Fruit fly (Drosophila melanogaster) whole organism, embryonic: ENCODE data around the gene Actn3.

Experiments used
- Atf6 ChIP-seq: fragments of 200-800 bp; sonication (Bioruptor generic); IDR thresholded peaks from 2 replicates; pipeline ENCODE4 v1.3.6; 2022; ENCODE audit warnings: missing biosample characterization, missing genetic modification characterization
- CG10267 ChIP-seq: fragments of 200-800 bp; sonication (Bioruptor generic); optimal IDR thresholded peaks from 2 replicates; lab custom pipeline; 2018; ENCODE audit warnings: missing biosample characterization, mild to moderate bottlenecking, missing genetic modification characterization, moderate library complexity
- CG12236 ChIP-seq: fragments of 200-800 bp; sonication (Bioruptor generic); optimal IDR thresholded peaks from 2 replicates; lab custom pipeline; 2016; ENCODE audit warnings: missing biosample characterization, missing genetic modification characterization
- CG12391 ChIP-seq: fragments of 200-800 bp; sonication (Bioruptor generic); optimal IDR thresholded peaks from 3 replicates; lab custom pipeline; 2018; ENCODE audit warnings: missing biosample characterization, mild to moderate bottlenecking, missing genetic modification characterization, moderate library complexity
- CG12744 ChIP-seq: fragments of 200-800 bp; sonication (Bioruptor generic); optimal IDR thresholded peaks from 2 replicates; lab custom pipeline; 2016; ENCODE audit warnings: missing biosample characterization, missing genetic modification characterization
- CG15514 ChIP-seq: fragments of 200-800 bp; sonication (Bioruptor generic); optimal IDR thresholded peaks from 3 replicates; lab custom pipeline; 2017; ENCODE audit warnings: missing biosample characterization, missing genetic modification characterization, mild to moderate bottlenecking, moderate library complexity, missing genetic modification reagents
- CG15601 ChIP-seq: fragments of 200-800 bp; sonication (Bioruptor generic); optimal IDR thresholded peaks from 3 replicates; lab custom pipeline; 2019; ENCODE audit warnings: missing biosample characterization, mild to moderate bottlenecking, missing genetic modification characterization, moderate library complexity
- CG16779 ChIP-seq: fragments of 200-800 bp; sonication (Bioruptor generic); IDR thresholded peaks from 2 replicates; pipeline ENCODE4 v1.3.6; 2022; ENCODE audit warnings: missing biosample characterization, missing genetic modification characterization
- CG16813 ChIP-seq: fragments of 200-800 bp; sonication (Bioruptor generic); IDR thresholded peaks from 3 replicates; pipeline ENCODE4 v1.3.6; 2022; ENCODE audit warnings: missing biosample characterization, missing genetic modification characterization; ENCODE audit not compliant: partially characterized antibody
- CG17186 ChIP-seq: fragments of 200-800 bp; sonication (Bioruptor generic); optimal IDR thresholded peaks from 3 replicates; lab custom pipeline; 2017; ENCODE audit warnings: missing biosample characterization, missing genetic modification reagents, missing genetic modification characterization
- CG18011 ChIP-seq: fragments of 200-800 bp; sonication (Bioruptor generic); optimal IDR thresholded peaks from 2 replicates; lab custom pipeline; 2017; ENCODE audit warnings: missing biosample characterization, missing genetic modification characterization, mild to moderate bottlenecking, moderate library complexity, missing genotype
- CG18262 ChIP-seq: fragments of 200-800 bp; optimal IDR thresholded peaks from 3 replicates; lab custom pipeline; 2019; ENCODE audit warnings: missing biosample characterization, mild to moderate bottlenecking, missing genetic modification characterization, moderate library complexity
- CG31388 ChIP-seq: fragments of 200-800 bp; sonication (Bioruptor generic); optimal IDR thresholded peaks from 2 replicates; lab custom pipeline; 2016; ENCODE audit warnings: missing biosample characterization, missing genetic modification characterization
- CG4854 ChIP-seq: fragments of 200-800 bp; sonication (Bioruptor generic); optimal IDR thresholded peaks from 2 replicates; lab custom pipeline; 2016; ENCODE audit warnings: missing biosample characterization, missing genetic modification characterization, inconsistent platforms
- CG6175 ChIP-seq: fragments of 200-800 bp; sonication (Bioruptor generic); IDR thresholded peaks from 3 replicates; pipeline ENCODE4 v1.3.6; 2022; ENCODE audit warnings: missing biosample characterization, missing genetic modification characterization
- CG6272 ChIP-seq: fragments of 200-800 bp; sonication (Bioruptor generic); IDR thresholded peaks from 2 replicates; pipeline ENCODE4 v1.3.6; 2022; ENCODE audit warnings: missing biosample characterization, missing genetic modification characterization
- CG8944 ChIP-seq: fragments of 200-800 bp; sonication (Bioruptor generic); optimal IDR thresholded peaks from 3 replicates; lab custom pipeline; 2016; ENCODE audit warnings: missing biosample characterization, missing genetic modification characterization
- CG9797 ChIP-seq: fragments of 200-800 bp; sonication (Bioruptor generic); optimal IDR thresholded peaks from 3 replicates; lab custom pipeline; 2018; ENCODE audit warnings: missing biosample characterization, mild to moderate bottlenecking, missing genetic modification characterization
- CoRest ChIP-seq: fragments of 200-800 bp; sonication (Bioruptor generic); optimal IDR thresholded peaks from 3 replicates; lab custom pipeline; 2018; ENCODE audit warnings: missing biosample characterization, mild to moderate bottlenecking, missing genetic modification characterization, moderate library complexity
- Deaf1 ChIP-seq: fragments of 200-800 bp; optimal IDR thresholded peaks from 3 replicates; lab custom pipeline; 2019; ENCODE audit warnings: missing biosample characterization, mild to moderate bottlenecking, missing genetic modification characterization, moderate library complexity
- Dek ChIP-seq: fragments of 200-800 bp; sonication (Bioruptor generic); optimal IDR thresholded peaks from 3 replicates; lab custom pipeline; 2019; ENCODE audit warnings: missing biosample characterization, mild to moderate bottlenecking, missing genetic modification characterization, moderate library complexity
- Dref ChIP-seq: fragments of 200-800 bp; sonication (Bioruptor generic); IDR thresholded peaks from 2 replicates; pipeline ENCODE4 v1.3.6; 2022; ENCODE audit warnings: missing biosample characterization, missing genetic modification characterization
- Elba2 ChIP-seq: fragments of 200-800 bp; sonication (Bioruptor generic); optimal IDR thresholded peaks from 3 replicates; lab custom pipeline; 2016; ENCODE audit warnings: missing biosample characterization, missing genetic modification characterization
- Fer2 ChIP-seq: fragments of 200-800 bp; sonication (Bioruptor generic); optimal IDR thresholded peaks from 2 replicates; lab custom pipeline; 2018; ENCODE audit warnings: missing biosample characterization, mild to moderate bottlenecking, missing genetic modification characterization, moderate library complexity
- MESR4 ChIP-seq: fragments of 200-800 bp; sonication (Bioruptor generic); optimal IDR thresholded peaks from 2 replicates; lab custom pipeline; 2018; ENCODE audit warnings: missing biosample characterization, mild to moderate bottlenecking, missing genetic modification characterization, moderate library complexity
- Med ChIP-seq: fragments of 200-800 bp; sonication (Bioruptor generic); peaks from one replicate; lab custom pipeline; 2016; ENCODE audit warnings: missing biosample characterization, missing genetic modification characterization, mild to moderate bottlenecking, inconsistent platforms, moderate library complexity
- Mrtf ChIP-seq: fragments of 200-800 bp; sonication (Bioruptor generic); IDR thresholded peaks from 3 replicates; pipeline ENCODE4 v1.3.6; 2022; ENCODE audit warnings: missing biosample characterization, missing genetic modification characterization
- NC2α ChIP-seq: fragments of 200-800 bp; sonication (Bioruptor generic); optimal IDR thresholded peaks from 2 replicates; lab custom pipeline; 2016; ENCODE audit warnings: missing biosample characterization, missing genetic modification characterization
- NC2β ChIP-seq: fragments of 200-800 bp; sonication (Bioruptor generic); optimal IDR thresholded peaks from 2 replicates; lab custom pipeline; 2016; ENCODE audit warnings: missing biosample characterization, missing genetic modification characterization
- Poxn ChIP-seq: fragments of 200-800 bp; sonication (Bioruptor generic); IDR thresholded peaks from 2 replicates; pipeline ENCODE4 v1.3.6; 2022; ENCODE audit warnings: missing biosample characterization, missing genetic modification characterization
- Rx ChIP-seq: fragments of 200-800 bp; sonication (Bioruptor generic); IDR thresholded peaks from 2 replicates; pipeline ENCODE4 v1.3.6; 2022; ENCODE audit warnings: missing biosample characterization, missing genetic modification characterization
- Sox102F ChIP-seq: fragments of 200-800 bp; sonication (Bioruptor generic); optimal IDR thresholded peaks from 2 replicates; lab custom pipeline; 2018; ENCODE audit warnings: missing biosample characterization, mild to moderate bottlenecking, missing genetic modification characterization, moderate library complexity
- Spps ChIP-seq: fragments of 200-800 bp; sonication (Bioruptor generic); optimal IDR thresholded peaks from 2 replicates; lab custom pipeline; 2018; ENCODE audit warnings: missing biosample characterization, mild to moderate bottlenecking, missing genetic modification characterization
- Ssrp ChIP-seq: fragments of 200-800 bp; sonication (Bioruptor generic); optimal IDR thresholded peaks from 2 replicates; lab custom pipeline; 2018; ENCODE audit warnings: missing biosample characterization, mild to moderate bottlenecking, missing genetic modification characterization, moderate library complexity
- YL-1 ChIP-seq: fragments of 200-800 bp; sonication (Bioruptor generic); optimal IDR thresholded peaks from 3 replicates; lab custom pipeline; 2017; ENCODE audit warnings: missing biosample characterization, mild to moderate bottlenecking, missing genetic modification characterization
- cad ChIP-seq: fragments of >200 bp; optimal IDR thresholded peaks from 2 replicates; lab custom pipeline; 2017; ENCODE audit warnings: missing biosample characterization, missing genetic modification characterization
- dmrt11E ChIP-seq: fragments of 200-800 bp; sonication (Bioruptor generic); optimal IDR thresholded peaks from 3 replicates; lab custom pipeline; 2018; ENCODE audit warnings: missing biosample characterization, mild to moderate bottlenecking, missing genetic modification characterization, moderate library complexity
- eve ChIP-seq, 2 experiments: fragments of >200 bp; optimal IDR thresholded peaks; 2 replicates each; lab custom pipeline; 2017; ENCODE audit warnings: missing biosample characterization in 2 of 2, missing genetic modification characterization in 2 of 2
- eyg ChIP-seq: fragments of 200-800 bp; sonication (Bioruptor generic); optimal IDR thresholded peaks from 3 replicates; lab custom pipeline; 2016; ENCODE audit warnings: missing biosample characterization, missing genetic modification characterization
- fu2 ChIP-seq: fragments of 200-800 bp; sonication (Bioruptor generic); optimal IDR thresholded peaks from 2 replicates; lab custom pipeline; 2016; ENCODE audit warnings: missing biosample characterization, missing genetic modification characterization
- gem ChIP-seq: fragments of 200-800 bp; sonication (Bioruptor generic); optimal IDR thresholded peaks from 2 replicates; lab custom pipeline; 2019; ENCODE audit warnings: missing biosample characterization, mild to moderate bottlenecking, missing genetic modification characterization, moderate library complexity
- knrl ChIP-seq: fragments of 200-800 bp; sonication (Bioruptor generic); IDR thresholded peaks from 3 replicates; pipeline ENCODE4 v1.3.6; 2022; ENCODE audit warnings: missing biosample characterization, missing genetic modification characterization; ENCODE audit not compliant: partially characterized antibody
- lilli ChIP-seq: fragments of 200-800 bp; sonication (Bioruptor generic); optimal IDR thresholded peaks from 3 replicates; lab custom pipeline; 2016; ENCODE audit warnings: missing biosample characterization, missing genetic modification characterization
- nerfin-2 ChIP-seq: fragments of 200-800 bp; sonication (Bioruptor generic); IDR thresholded peaks from 2 replicates; pipeline ENCODE4 v1.3.6; 2022; ENCODE audit warnings: missing biosample characterization, missing genetic modification characterization; ENCODE audit not compliant: partially characterized antibody
- peb ChIP-seq: fragments of 200-800 bp; sonication (Bioruptor generic); IDR thresholded peaks from 2 replicates; pipeline ENCODE4 v1.3.6; 2022; ENCODE audit warnings: missing biosample characterization, missing genetic modification characterization
- schlank ChIP-seq: fragments of 200-800 bp; sonication (Bioruptor generic); optimal IDR thresholded peaks from 2 replicates; lab custom pipeline; 2018; ENCODE audit warnings: missing biosample characterization, mild to moderate bottlenecking, missing genetic modification characterization
- sens-2 ChIP-seq: fragments of 200-800 bp; sonication (Bioruptor generic); IDR thresholded peaks from 2 replicates; pipeline ENCODE4 v1.3.6; 2022; ENCODE audit warnings: missing biosample characterization, missing genetic modification characterization
- slbo ChIP-seq: fragments of 200-800 bp; sonication (Bioruptor generic); IDR thresholded peaks from 2 replicates; pipeline ENCODE4 v1.3.6; 2022; ENCODE audit warnings: missing biosample characterization, missing genetic modification characterization
- vnd ChIP-seq: fragments of 200-800 bp; sonication (Bioruptor generic); IDR thresholded peaks from 3 replicates; pipeline ENCODE4 v1.3.6; 2022; ENCODE audit warnings: missing biosample characterization, missing genetic modification characterization; ENCODE audit not compliant: partially characterized antibody

Actn3 gene

DNA sequence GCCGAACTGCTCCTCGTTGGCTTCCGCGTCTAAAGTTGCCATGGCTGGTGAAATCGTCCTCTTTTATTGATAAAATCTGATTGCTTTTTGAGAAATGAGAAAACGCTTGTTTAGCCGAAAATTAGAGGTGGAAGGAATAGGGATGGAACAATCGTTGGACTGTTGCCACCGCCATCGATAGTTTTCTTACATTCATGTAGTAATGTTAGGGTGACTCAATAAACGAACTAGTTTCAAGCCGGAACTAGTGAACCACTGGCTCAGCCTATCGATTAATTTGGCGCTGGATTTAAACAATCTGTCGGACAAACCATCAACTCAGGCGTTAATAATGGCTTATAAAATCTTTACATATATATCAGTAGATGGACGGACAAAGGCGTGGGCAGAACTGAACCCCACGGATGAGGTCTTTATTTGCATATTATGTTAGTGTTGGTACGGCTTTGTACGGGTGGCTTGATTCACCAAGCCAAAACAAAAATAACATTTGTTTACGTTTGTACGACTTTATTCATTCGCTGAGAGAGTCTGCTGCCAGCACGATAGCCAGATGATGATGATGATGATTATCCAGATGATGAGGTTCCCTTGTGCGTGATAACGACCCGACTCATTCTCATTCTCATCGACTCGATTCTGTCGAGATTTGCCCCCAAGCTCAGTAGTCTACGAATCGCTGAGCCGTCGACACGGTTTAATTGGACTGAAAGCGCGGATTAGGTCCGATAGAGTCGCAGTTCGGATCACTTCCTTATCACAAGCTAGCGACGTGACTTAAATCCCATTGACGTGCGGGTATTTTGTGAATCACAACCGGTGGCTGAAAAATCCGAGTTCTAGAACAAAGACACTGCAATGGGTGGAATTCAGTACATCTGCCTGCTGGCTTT is 24.9 kb upstream of the Actn3 start, which contains the start of the genes Sf3a1 and Irc (continued):
- TF ChIP-seq CG4854 (GFP tag; lab: Kevin White, UChicago), result no peak
- peak; percentile 91 for TF ChIP-seq nerfin-2
- peak; percentile 2 for TF ChIP-seq CG15601
- peak; percentile 3 for TF ChIP-seq CG18262 (tag; lab: Kevin White, UChicago)
- no peak for TF ChIP-seq eyg (GFP tag; lab: Kevin White, UChicago)
- TF ChIP-seq CG18011 (GFP tag; lab: Kevin White, UChicago), result no peak
- TF ChIP-seq CG6175 (GFP tag; lab: Robert Waterston, UW), result 0 out of 3 replicates have a peak, but pooled peaks have one; percentile 13
- TF ChIP-seq CG16779, result no peak
- TF ChIP-seq Spps (tag; lab: Kevin White, UChicago), result no peak
- TF ChIP-seq Med (GFP tag; lab: Kevin White, UChicago), result peak; percentile 90
- TF ChIP-seq Dek (tag; lab: Kevin White, UChicago), result no peak
- no peak for TF ChIP-seq Poxn
- TF ChIP-seq eve (GFP tag; optimal IDR thresholded peaks at IDR 0.05; lab: Kevin White, UChicago), result no peak
- TF ChIP-seq cad (GFP tag; lab: Kevin White, UChicago), result no peak
- TF ChIP-seq Fer2 (tag; lab: Kevin White, UChicago), result no peak
- no peak for TF ChIP-seq gem (tag; lab: Kevin White, UChicago)
- peak; percentile 50 for TF ChIP-seq CG12391 (tag; lab: Kevin White, UChicago)
- peak; percentile 73 for TF ChIP-seq YL-1
- TF ChIP-seq CG17186 (GFP tag; lab: Kevin White, UChicago), result peak; percentile 30
- peak; percentile 65 for TF ChIP-seq MESR4 (GFP tag; lab: Kevin White, UChicago)
- no peak for TF ChIP-seq CG12236
- no peak for TF ChIP-seq CG6272 (GFP tag; lab: Robert Waterston, UW)
- TF ChIP-seq knrl (GFP tag; lab: Robert Waterston, UW), result peak; percentile 95
- TF ChIP-seq dmrt11E, result no peak
- no peak for TF ChIP-seq peb (GFP tag; lab: Robert Waterston, UW)
- TF ChIP-seq NC2α (GFP tag; lab: Kevin White, UChicago), result no peak
- TF ChIP-seq Deaf1, result peak; percentile 41
- peak; percentile 100 for TF ChIP-seq CG15514
- no peak for TF ChIP-seq Ssrp
- no peak for TF ChIP-seq CG12744 (GFP tag; lab: Kevin White, UChicago)
- no peak for TF ChIP-seq Sox102F (GFP tag; lab: Kevin White, UChicago)
- TF ChIP-seq slbo (GFP tag; lab: Robert Waterston, UW), result peak; percentile 58; the same call in 1 of the 2 replicates
- TF ChIP-seq fu2 (GFP tag; lab: Kevin White, UChicago), result no peak
- peak; percentile 89 for TF ChIP-seq Dref (GFP tag; lab: Robert Waterston, UW)
- TF ChIP-seq Atf6 (GFP tag; lab: Robert Waterston, UW), result no peak
- peak; percentile 31 for TF ChIP-seq CoRest (tag; lab: Kevin White, UChicago)
- no peak for TF ChIP-seq schlank (tag; lab: Kevin White, UChicago)
- no peak for TF ChIP-seq Rx (GFP tag; lab: Robert Waterston, UW)
- TF ChIP-seq Mrtf, result no peak
- TF ChIP-seq CG31388 (GFP tag; lab: Kevin White, UChicago), result no peak
- TF ChIP-seq CG10267, result peak; percentile 42
- peak; percentile 29 for TF ChIP-seq CG9797
- TF ChIP-seq sens-2 (GFP tag; lab: Robert Waterston, UW), result no peak
- peak; percentile 59 for TF ChIP-seq lilli (GFP tag; lab: Kevin White, UChicago)
- peak; percentile 55 for TF ChIP-seq NC2β (GFP tag; lab: Kevin White, UChicago)
- no peak for TF ChIP-seq Elba2
- TF ChIP-seq CG16813 (GFP tag; lab: Robert Waterston, UW), result peak; percentile 93
- TF ChIP-seq CG8944 (GFP tag; lab: Kevin White, UChicago), result no peak
- TF ChIP-seq vnd (GFP tag; lab: Robert Waterston, UW), result peak; percentile 94
